Fruit fly (Drosophila melanogaster) whole organism, embryonic: ENCODE results near the gene CG31627.

Experiments used
- Asciz ChIP-seq: fragments of 200-800 bp; sonication (Bioruptor generic); optimal IDR thresholded peaks from 2 replicates; lab custom pipeline; 2017; ENCODE audit warnings: missing biosample characterization, mild to moderate bottlenecking, missing genetic modification characterization, missing genetic modification reagents
- Atf-2 ChIP-seq: fragments of 200-800 bp; sonication (Bioruptor generic); optimal IDR thresholded peaks from 2 replicates; lab custom pipeline; 2016; ENCODE audit warnings: missing biosample characterization, missing genetic modification characterization
- BtbVII ChIP-seq: fragments of 200-800 bp; sonication (Bioruptor generic); optimal IDR thresholded peaks from 3 replicates; lab custom pipeline; 2017; ENCODE audit warnings: missing biosample characterization, mild to moderate bottlenecking, missing genetic modification characterization
- CG10267 ChIP-seq: fragments of 200-800 bp; sonication (Bioruptor generic); optimal IDR thresholded peaks from 2 replicates; lab custom pipeline; 2018; ENCODE audit warnings: missing biosample characterization, mild to moderate bottlenecking, missing genetic modification characterization, moderate library complexity
- CG10654 ChIP-seq: fragments of 200-800 bp; sonication (Bioruptor generic); optimal IDR thresholded peaks from 2 replicates; lab custom pipeline; 2016; ENCODE audit warnings: missing biosample characterization, missing genetic modification characterization
- CG11085 ChIP-seq: fragments of 200-800 bp; sonication (Bioruptor generic); IDR thresholded peaks from 2 replicates; pipeline ENCODE4 v1.3.6; 2022; ENCODE audit warnings: missing biosample characterization, missing genetic modification characterization
- CG11695 ChIP-seq: fragments of 200-800 bp; sonication (Bioruptor generic); IDR thresholded peaks from 3 replicates; pipeline ENCODE4 v1.3.6; 2022; ENCODE audit warnings: missing biosample characterization, missing genetic modification characterization
- CG11696 ChIP-seq: fragments of 200-800 bp; sonication (Bioruptor generic); IDR thresholded peaks from 2 replicates; pipeline ENCODE4 v1.3.6; 2022; ENCODE audit warnings: missing biosample characterization, missing genetic modification characterization
- CG12236 ChIP-seq: fragments of 200-800 bp; sonication (Bioruptor generic); optimal IDR thresholded peaks from 2 replicates; lab custom pipeline; 2016; ENCODE audit warnings: missing biosample characterization, missing genetic modification characterization
- CG14965 ChIP-seq: fragments of 200-800 bp; sonication (Bioruptor generic); optimal IDR thresholded peaks from 2 replicates; lab custom pipeline; 2016; ENCODE audit warnings: missing biosample characterization, missing genetic modification characterization, borderline replicate concordance
- CG16863 ChIP-seq: fragments of 200-800 bp; sonication (Bioruptor generic); optimal IDR thresholded peaks from 3 replicates; lab custom pipeline; 2016; ENCODE audit warnings: missing biosample characterization, missing genetic modification characterization
- CG17568 ChIP-seq: fragments of 200-800 bp; sonication (Bioruptor generic); optimal IDR thresholded peaks from 2 replicates; lab custom pipeline; 2018; ENCODE audit warnings: missing biosample characterization, mild to moderate bottlenecking, missing genetic modification characterization, moderate library complexity
- CG17612 ChIP-seq: fragments of 200-800 bp; sonication (Bioruptor generic); IDR thresholded peaks from 2 replicates; pipeline ENCODE4 v1.3.6; 2022; ENCODE audit warnings: missing biosample characterization, missing genetic modification characterization
- CG18599 ChIP-seq: fragments of 200-800 bp; sonication (Bioruptor generic); optimal IDR thresholded peaks from 3 replicates; lab custom pipeline; 2017; ENCODE audit warnings: missing biosample characterization, missing genetic modification characterization, mild to moderate bottlenecking, moderate library complexity, missing genetic modification reagents
- CG18764 ChIP-seq: fragments of 200-800 bp; sonication (Bioruptor generic); optimal IDR thresholded peaks from 3 replicates; lab custom pipeline; 2016; ENCODE audit warnings: missing biosample characterization, missing genetic modification characterization
- CG4707 ChIP-seq: fragments of 200-800 bp; sonication (Bioruptor generic); optimal IDR thresholded peaks from 2 replicates; lab custom pipeline; 2018; ENCODE audit warnings: missing biosample characterization, mild to moderate bottlenecking, missing genetic modification characterization, moderate library complexity
- CG5180 ChIP-seq: fragments of 200-800 bp; sonication (Bioruptor generic); optimal IDR thresholded peaks from 3 replicates; lab custom pipeline; 2017; ENCODE audit warnings: missing biosample characterization, missing genetic modification characterization, mild to moderate bottlenecking, moderate library complexity, missing genetic modification reagents
- CG6254 ChIP-seq: fragments of 200-800 bp; sonication (Bioruptor generic); optimal IDR thresholded peaks from 3 replicates; lab custom pipeline; 2017; ENCODE audit warnings: mild to moderate bottlenecking, missing biosample characterization, missing genetic modification reagents, missing genetic modification characterization
- CTCF ChIP-seq: fragments of 200-800 bp; sonication (Bioruptor generic); optimal IDR thresholded peaks from 2 replicates; lab custom pipeline; 2017; ENCODE audit warnings: missing biosample characterization, mild to moderate bottlenecking, missing genetic modification characterization, moderate library complexity
- D19A ChIP-seq: fragments of 200-800 bp; optimal IDR thresholded peaks from 3 replicates; lab custom pipeline; 2019; ENCODE audit warnings: missing biosample characterization, mild to moderate bottlenecking, missing genetic modification characterization, moderate library complexity
- Dbx ChIP-seq: fragments of 200-800 bp; sonication (Bioruptor generic); IDR thresholded peaks from 3 replicates; pipeline ENCODE4 v1.3.6; 2022; ENCODE audit warnings: missing biosample characterization, missing genetic modification characterization
- Dip2 ChIP-seq: fragments of 200-800 bp; sonication (Bioruptor generic); IDR thresholded peaks from 2 replicates; pipeline ENCODE4 v1.3.6; 2022; ENCODE audit warnings: missing biosample characterization, missing genetic modification characterization
- Doc3 ChIP-seq: fragments of 200-800 bp; sonication (Bioruptor generic); IDR thresholded peaks from 3 replicates; pipeline ENCODE4 v1.3.6; 2022; ENCODE audit warnings: missing biosample characterization, missing genetic modification characterization; ENCODE audit not compliant: partially characterized antibody
- HmgZ ChIP-seq: fragments of 200-800 bp; sonication (Bioruptor generic); optimal IDR thresholded peaks from 2 replicates; lab custom pipeline; 2018; ENCODE audit warnings: missing biosample characterization, mild to moderate bottlenecking, missing genetic modification characterization
- Hr51 ChIP-seq, 2 experiments: fragments of 200-800 bp; sonication (Bioruptor generic); optimal IDR thresholded peaks; 2 replicates in 1 of 2; 3 replicates in 1 of 2; lab custom pipeline; 2016 to 2018; ENCODE audit warnings: missing biosample characterization in 2 of 2, missing genetic modification characterization in 2 of 2, mild to moderate bottlenecking in 1 of 2, moderate library complexity in 1 of 2
- Hsf ChIP-seq: fragments of 200-800 bp; sonication (Bioruptor generic); optimal IDR thresholded peaks from 3 replicates; lab custom pipeline; 2016; ENCODE audit warnings: missing biosample characterization, missing genetic modification characterization
- NFAT ChIP-seq: fragments of 200-800 bp; sonication (Bioruptor generic); IDR thresholded peaks from 2 replicates; pipeline ENCODE4 v1.3.6; 2022; ENCODE audit warnings: missing biosample characterization, missing genetic modification characterization
- Xrp1 ChIP-seq: fragments of 200-800 bp; sonication (Bioruptor generic); IDR thresholded peaks from 2 replicates; pipeline ENCODE4 v1.3.6; 2022; ENCODE audit warnings: missing biosample characterization, missing genetic modification characterization
- bcd ChIP-seq: fragments of 200-800 bp; sonication (Bioruptor generic); optimal IDR thresholded peaks from 2 replicates; lab custom pipeline; 2017; ENCODE audit warnings: missing biosample characterization, mild to moderate bottlenecking, missing genetic modification characterization
- bigmax ChIP-seq: fragments of 200-800 bp; sonication (Bioruptor generic); optimal IDR thresholded peaks from 2 replicates; lab custom pipeline; 2018; ENCODE audit warnings: missing biosample characterization, mild to moderate bottlenecking, missing genetic modification characterization
- bowl ChIP-seq: fragments of 200-800 bp; sonication (Bioruptor generic); IDR thresholded peaks from 2 replicates; pipeline ENCODE4 v1.3.6; 2022; ENCODE audit warnings: missing biosample characterization, missing genetic modification characterization
- cad ChIP-seq: fragments of >200 bp; optimal IDR thresholded peaks from 2 replicates; lab custom pipeline; 2017; ENCODE audit warnings: missing biosample characterization, missing genetic modification characterization
- cg ChIP-seq: fragments of 200-800 bp; sonication (Bioruptor generic); optimal IDR thresholded peaks from 3 replicates; lab custom pipeline; 2019; ENCODE audit warnings: missing biosample characterization, mild to moderate bottlenecking, missing genetic modification characterization, moderate library complexity
- croc ChIP-seq: fragments of 200-800 bp; sonication (Bioruptor generic); conservative IDR thresholded peaks from 3 replicates; pipeline ENCODE4 v1.3.6; 2022; ENCODE audit warnings: missing biosample characterization, missing genetic modification characterization
- crol ChIP-seq: fragments of 200-800 bp; sonication (Bioruptor generic); IDR thresholded peaks from 2 replicates; pipeline ENCODE4 v1.3.6; 2022; ENCODE audit warnings: missing biosample characterization, missing genetic modification characterization
- dati ChIP-seq: fragments of 200-800 bp; sonication (Bioruptor generic); IDR thresholded peaks from 2 replicates; pipeline ENCODE4 v1.3.6; 2022; ENCODE audit warnings: missing biosample characterization, missing genetic modification characterization
- dmrt99B ChIP-seq: fragments of 200-800 bp; sonication (Bioruptor generic); optimal IDR thresholded peaks from 2 replicates; lab custom pipeline; 2018; ENCODE audit warnings: missing biosample characterization, mild to moderate bottlenecking, missing genetic modification characterization, moderate library complexity
- dpn ChIP-seq, 2 experiments: fragments of 200-800 bp; sonication (Bioruptor generic); optimal IDR thresholded peaks; 3 replicates each; lab custom pipeline; 2016; ENCODE audit warnings: missing biosample characterization in 2 of 2, missing genetic modification characterization in 2 of 2
- ems ChIP-seq: fragments of 200-800 bp; sonication (Bioruptor generic); optimal IDR thresholded peaks from 3 replicates; lab custom pipeline; 2016; ENCODE audit warnings: missing biosample characterization, missing genetic modification characterization
- ftz-f1 ChIP-seq: fragments of 200-800 bp; sonication (Bioruptor generic); optimal IDR thresholded peaks from 2 replicates; lab custom pipeline; 2016; ENCODE audit warnings: missing biosample characterization, missing genetic modification characterization
- fu2 ChIP-seq: fragments of 200-800 bp; sonication (Bioruptor generic); optimal IDR thresholded peaks from 2 replicates; lab custom pipeline; 2016; ENCODE audit warnings: missing biosample characterization, missing genetic modification characterization
- h ChIP-seq: fragments of >200 bp; optimal IDR thresholded peaks from 2 replicates; lab custom pipeline; 2017
- insv ChIP-seq, 2 experiments: fragments of 200-800 bp; sonication (Bioruptor generic); optimal IDR thresholded peaks; 3 replicates each; lab custom pipeline; 2016 to 2018; ENCODE audit warnings: missing biosample characterization in 2 of 2, missing genetic modification characterization in 2 of 2
- jumu ChIP-seq: fragments of 200-800 bp; sonication (Bioruptor generic); optimal IDR thresholded peaks from 3 replicates; lab custom pipeline; 2016; ENCODE audit warnings: missing biosample characterization, missing genetic modification characterization
- kni ChIP-seq: fragments of 200-800 bp; sonication (Bioruptor generic); optimal IDR thresholded peaks from 3 replicates; lab custom pipeline; 2017; ENCODE audit warnings: mild to moderate bottlenecking, missing biosample characterization, missing genetic modification reagents, missing genetic modification characterization
- mld ChIP-seq: fragments of 200-800 bp; sonication (Bioruptor generic); IDR thresholded peaks from 3 replicates; pipeline ENCODE4 v1.3.6; 2022; ENCODE audit warnings: missing biosample characterization, missing genetic modification characterization; ENCODE audit not compliant: partially characterized antibody
- oc ChIP-seq: fragments of 200-800 bp; sonication (Bioruptor generic); optimal IDR thresholded peaks from 2 replicates; lab custom pipeline; 2018; ENCODE audit warnings: missing biosample characterization, mild to moderate bottlenecking, missing genetic modification characterization, moderate library complexity
- pita ChIP-seq: fragments of 200-800 bp; sonication (Bioruptor generic); optimal IDR thresholded peaks from 2 replicates; lab custom pipeline; 2017; ENCODE audit warnings: missing biosample characterization, mild to moderate bottlenecking, missing genetic modification characterization
- run ChIP-seq: fragments of 200-800 bp; sonication (Bioruptor generic); optimal IDR thresholded peaks from 3 replicates; lab custom pipeline; 2018; ENCODE audit warnings: missing biosample characterization, mild to moderate bottlenecking, missing genetic modification characterization
- scrt ChIP-seq: fragments of 200-800 bp; sonication (Bioruptor generic); optimal IDR thresholded peaks from 2 replicates; lab custom pipeline; 2018; ENCODE audit warnings: missing biosample characterization, mild to moderate bottlenecking, missing genetic modification characterization, moderate library complexity
- sens ChIP-seq: fragments of 200-800 bp; sonication (Bioruptor generic); peaks from one replicate; lab custom pipeline; 2016; ENCODE audit warnings: missing biosample characterization, missing genetic modification characterization
- tap ChIP-seq: fragments of 200-800 bp; optimal IDR thresholded peaks from 3 replicates; lab custom pipeline; 2019; ENCODE audit warnings: missing biosample characterization, mild to moderate bottlenecking, missing genetic modification characterization, moderate library complexity
- trh ChIP-seq: fragments of 200-800 bp; sonication (Bioruptor generic); optimal IDR thresholded peaks from 2 replicates; lab custom pipeline; 2016; ENCODE audit warnings: missing biosample characterization, missing genetic modification characterization

Gene CG31627

DNA sequence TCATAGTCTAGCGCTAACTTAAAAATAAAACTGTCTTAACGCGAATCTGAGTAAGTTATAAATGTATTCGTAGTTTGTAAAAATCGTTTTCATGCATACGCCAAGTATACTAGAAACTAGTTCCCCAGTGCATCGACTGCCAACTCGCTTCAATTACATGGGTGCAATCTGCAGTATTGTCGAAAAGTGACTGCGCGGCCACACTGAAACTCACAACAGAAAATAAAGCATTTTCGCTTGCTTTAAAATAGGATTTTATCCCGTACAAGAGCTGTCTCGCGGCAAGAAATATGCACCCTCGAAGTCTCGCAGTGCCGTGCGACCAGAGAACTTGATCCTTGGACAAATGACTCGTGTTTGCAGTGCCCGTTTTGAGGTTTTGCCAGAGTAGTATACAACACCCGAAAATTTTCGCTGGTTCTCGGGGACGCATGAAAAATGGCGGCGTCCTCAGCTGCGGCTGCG lies 48.1 kb downstream of the CG31627 start, which contains the start of gene CG8677 (continued):
- no peak for TF ChIP-seq cad (GFP tag; lab: Kevin White, UChicago)
- peak; percentile 57 for TF ChIP-seq HmgZ (tag; lab: Kevin White, UChicago)
- TF ChIP-seq h = no peak
- TF ChIP-seq Hr51 (GFP tag; optimal IDR thresholded peaks at IDR 0.05; lab: Kevin White, UChicago) = no peak
- no peak for TF ChIP-seq CG11085
- TF ChIP-seq BtbVII (GFP tag; lab: Kevin White, UChicago) = no peak
- TF ChIP-seq bcd (GFP tag; lab: Kevin White, UChicago) = no peak
- peak; percentile 63 for TF ChIP-seq sens (GFP tag; lab: Kevin White, UChicago)
- no peak for TF ChIP-seq Asciz (GFP tag; lab: Kevin White, UChicago)
- TF ChIP-seq crol (GFP tag; lab: Robert Waterston, UW) = no peak
- no peak for TF ChIP-seq run (tag; lab: Kevin White, UChicago)
- TF ChIP-seq CTCF (GFP tag; lab: Kevin White, UChicago) = peak; percentile 2
- TF ChIP-seq CG17568 (GFP tag; lab: Kevin White, UChicago) = no peak
- no peak for TF ChIP-seq CG10267 (tag; lab: Kevin White, UChicago)
- no peak for TF ChIP-seq pita (GFP tag; lab: Kevin White, UChicago)
- TF ChIP-seq bigmax (GFP tag; lab: Kevin White, UChicago) = no peak
- no peak for TF ChIP-seq CG5180 (GFP tag; lab: Kevin White, UChicago)
- no peak for TF ChIP-seq CG11696 (GFP tag; lab: Robert Waterston, UW)
- TF ChIP-seq CG11695 = no peak
- TF ChIP-seq dmrt99B (tag; lab: Kevin White, UChicago) = no peak
- TF ChIP-seq CG17612 = no peak
- no peak for TF ChIP-seq CG16863 (GFP tag; lab: Kevin White, UChicago)
- no peak for TF ChIP-seq croc
- TF ChIP-seq insv (GFP tag; optimal IDR thresholded peaks at IDR 0.05; lab: Kevin White, UChicago) = no peak
- TF ChIP-seq scrt = no peak
- no peak for TF ChIP-seq CG12236
- no peak for TF ChIP-seq fu2 (GFP tag; lab: Kevin White, UChicago)
- no peak for TF ChIP-seq Dip2 (GFP tag; lab: Robert Waterston, UW)
- no peak for TF ChIP-seq Hsf (GFP tag; lab: Kevin White, UChicago)
- no peak for TF ChIP-seq D19A
- TF ChIP-seq CG10654 (GFP tag; lab: Kevin White, UChicago) = no peak
- no peak for TF ChIP-seq bowl
- TF ChIP-seq CG6254 (GFP tag; lab: Kevin White, UChicago) = no peak
- TF ChIP-seq jumu = no peak
- TF ChIP-seq Xrp1 = no peak
- TF ChIP-seq NFAT (GFP tag; lab: Robert Waterston, UW) = no peak
- no peak for TF ChIP-seq cg (GFP tag; lab: Kevin White, UChicago)
- no peak for TF ChIP-seq Doc3 (GFP tag; lab: Robert Waterston, UW)
- no peak for TF ChIP-seq CG4707
- no peak for TF ChIP-seq tap (tag; lab: Kevin White, UChicago)
- TF ChIP-seq Atf-2 (GFP tag; lab: Kevin White, UChicago) = no peak
- no peak for TF ChIP-seq oc (tag; lab: Kevin White, UChicago)
- no peak for TF ChIP-seq CG14965 (GFP tag; lab: Kevin White, UChicago)
- TF ChIP-seq CG18764 (GFP tag; lab: Kevin White, UChicago) = no peak
- TF ChIP-seq dati = no peak
- TF ChIP-seq Dbx (GFP tag; lab: Robert Waterston, UW) = no peak
- no peak for TF ChIP-seq CG18599 (GFP tag; lab: Kevin White, UChicago)
- TF ChIP-seq ems (GFP tag; lab: Kevin White, UChicago) = no peak
- no peak for TF ChIP-seq ftz-f1 (GFP tag; lab: Kevin White, UChicago)
- no peak for TF ChIP-seq kni (GFP tag; lab: Kevin White, UChicago)
- no peak for TF ChIP-seq mld (GFP tag; lab: Robert Waterston, UW)
- no peak for TF ChIP-seq trh (GFP tag; lab: Kevin White, UChicago)
- TF ChIP-seq dpn (GFP tag; optimal IDR thresholded peaks at IDR 0.05; lab: Kevin White, UChicago) = peak in 1 of 2 experiments; percentile 1
